Fruit fly (Drosophila melanogaster) whole organism, embryonic: ENCODE data around the gene mRpS7.

ENCODE experiments used
- ATbp ChIP-seq: fragments of 200-800 bp; sonication (Bioruptor generic); optimal IDR thresholded peaks from 2 replicates; lab custom pipeline; 2017; ENCODE audit warnings: missing biosample characterization, mild to moderate bottlenecking, missing genetic modification characterization, missing genetic modification reagents
- Adf1 ChIP-seq: fragments of 200-800 bp; sonication (Bioruptor generic); IDR thresholded peaks from 2 replicates; pipeline ENCODE4 v1.3.6; 2022; ENCODE audit warnings: missing biosample characterization, missing genetic modification characterization
- Antp ChIP-seq: fragments of 200-800 bp; sonication (Bioruptor generic); optimal IDR thresholded peaks from 3 replicates; lab custom pipeline; 2016; ENCODE audit warnings: missing biosample characterization, missing genetic modification characterization
- Bgb ChIP-seq: fragments of 200-800 bp; sonication (Bioruptor generic); IDR thresholded peaks from 2 replicates; pipeline ENCODE4 v1.3.6; 2022; ENCODE audit warnings: missing biosample characterization, missing genetic modification characterization; ENCODE audit not compliant: partially characterized antibody
- CG10321 ChIP-seq: fragments of 200-800 bp; sonication (Bioruptor generic); IDR thresholded peaks from 2 replicates; pipeline ENCODE4 v1.3.6; 2022; ENCODE audit warnings: missing biosample characterization, missing genetic modification characterization
- CG10431 ChIP-seq: fragments of 200-800 bp; sonication (Bioruptor generic); optimal IDR thresholded peaks from 3 replicates; lab custom pipeline; 2018; ENCODE audit warnings: missing biosample characterization, mild to moderate bottlenecking, missing genetic modification characterization
- CG11398 ChIP-seq: fragments of 200-800 bp; sonication (Bioruptor generic); optimal IDR thresholded peaks from 2 replicates; lab custom pipeline; 2016; ENCODE audit warnings: missing biosample characterization, missing genetic modification characterization
- CG11696 ChIP-seq: fragments of 200-800 bp; sonication (Bioruptor generic); IDR thresholded peaks from 2 replicates; pipeline ENCODE4 v1.3.6; 2022; ENCODE audit warnings: missing biosample characterization, missing genetic modification characterization
- CG12659 ChIP-seq: fragments of 200-800 bp; sonication (Bioruptor generic); optimal IDR thresholded peaks from 3 replicates; lab custom pipeline; 2017; ENCODE audit warnings: mild to moderate bottlenecking, missing biosample characterization, missing genetic modification reagents, missing genetic modification characterization
- CG12942 ChIP-seq: fragments of 200-800 bp; sonication (Bioruptor generic); optimal IDR thresholded peaks from 3 replicates; lab custom pipeline; 2016; ENCODE audit warnings: missing biosample characterization, missing genetic modification characterization
- CG13296 ChIP-seq: fragments of 200-800 bp; sonication (Bioruptor generic); optimal IDR thresholded peaks from 3 replicates; lab custom pipeline; 2018; ENCODE audit warnings: missing biosample characterization, mild to moderate bottlenecking, missing genetic modification characterization
- CG14441 ChIP-seq: fragments of 200-800 bp; sonication (Bioruptor generic); IDR thresholded peaks from 2 replicates; pipeline ENCODE4 v1.3.6; 2022; ENCODE audit warnings: missing biosample characterization, missing genetic modification characterization
- CG14860 ChIP-seq: fragments of 200-800 bp; sonication (Bioruptor generic); IDR thresholded peaks from 3 replicates; pipeline ENCODE4 v1.3.6; 2022; ENCODE audit warnings: missing biosample characterization, missing genetic modification characterization; ENCODE audit not compliant: partially characterized antibody
- CG15601 ChIP-seq: fragments of 200-800 bp; sonication (Bioruptor generic); optimal IDR thresholded peaks from 3 replicates; lab custom pipeline; 2019; ENCODE audit warnings: missing biosample characterization, mild to moderate bottlenecking, missing genetic modification characterization, moderate library complexity
- CG16863 ChIP-seq: fragments of 200-800 bp; sonication (Bioruptor generic); optimal IDR thresholded peaks from 3 replicates; lab custom pipeline; 2016; ENCODE audit warnings: missing biosample characterization, missing genetic modification characterization
- CG17328 ChIP-seq: fragments of 200-800 bp; sonication (Bioruptor generic); IDR thresholded peaks from 2 replicates; pipeline ENCODE4 v1.3.6; 2022; ENCODE audit warnings: missing biosample characterization, missing genetic modification characterization
- CG17802 ChIP-seq: fragments of 200-800 bp; sonication (Bioruptor generic); optimal IDR thresholded peaks from 2 replicates; lab custom pipeline; 2018; ENCODE audit warnings: missing biosample characterization, mild to moderate bottlenecking, missing genetic modification characterization, moderate library complexity
- CG32767 ChIP-seq: fragments of 200-800 bp; sonication (Bioruptor generic); IDR thresholded peaks from 2 replicates; pipeline ENCODE4 v1.3.6; 2022; ENCODE audit warnings: missing biosample characterization, missing genetic modification characterization
- CG3407 ChIP-seq: fragments of 200-800 bp; sonication (Bioruptor generic); optimal IDR thresholded peaks from 2 replicates; lab custom pipeline; 2018; ENCODE audit warnings: missing biosample characterization, mild to moderate bottlenecking, missing genetic modification characterization
- CG4328 ChIP-seq: fragments of 200-800 bp; sonication (Bioruptor generic); optimal IDR thresholded peaks from 3 replicates; lab custom pipeline; 2017; ENCODE audit warnings: missing biosample characterization, missing genetic modification reagents, missing genetic modification characterization
- CG6791 ChIP-seq: fragments of 200-800 bp; sonication (Bioruptor generic); IDR thresholded peaks from 3 replicates; pipeline ENCODE4 v1.3.6; 2022; ENCODE audit warnings: missing biosample characterization, missing genetic modification characterization; ENCODE audit not compliant: partially characterized antibody
- CG7963 ChIP-seq: fragments of 200-800 bp; sonication (Bioruptor generic); IDR thresholded peaks from 3 replicates; pipeline ENCODE4 v1.3.6; 2022; ENCODE audit warnings: missing biosample characterization, missing genetic modification characterization; ENCODE audit not compliant: partially characterized antibody
- CG8281 ChIP-seq: fragments of 200-800 bp; sonication (Bioruptor generic); optimal IDR thresholded peaks from 2 replicates; lab custom pipeline; 2018; ENCODE audit warnings: missing biosample characterization, mild to moderate bottlenecking, missing genetic modification characterization, moderate library complexity
- CG8944 ChIP-seq: fragments of 200-800 bp; sonication (Bioruptor generic); optimal IDR thresholded peaks from 3 replicates; lab custom pipeline; 2016; ENCODE audit warnings: missing biosample characterization, missing genetic modification characterization
- CG9797 ChIP-seq: fragments of 200-800 bp; sonication (Bioruptor generic); optimal IDR thresholded peaks from 3 replicates; lab custom pipeline; 2018; ENCODE audit warnings: missing biosample characterization, mild to moderate bottlenecking, missing genetic modification characterization
- E2f1 ChIP-seq: fragments of 200-800 bp; sonication (Bioruptor generic); IDR thresholded peaks from 2 replicates; pipeline ENCODE4 v1.3.6; 2022; ENCODE audit warnings: missing biosample characterization, missing genetic modification characterization
- ERR ChIP-seq: fragments of 200-800 bp; sonication (Bioruptor generic); optimal IDR thresholded peaks from 2 replicates; lab custom pipeline; 2016; ENCODE audit warnings: missing biosample characterization, missing genetic modification characterization
- HHEX ChIP-seq: fragments of 200-800 bp; sonication (Bioruptor generic); optimal IDR thresholded peaks from 3 replicates; lab custom pipeline; 2017; ENCODE audit warnings: missing biosample characterization, mild to moderate bottlenecking, missing genetic modification characterization, missing genetic modification reagents
- HLH54F ChIP-seq: fragments of 200-800 bp; sonication (Bioruptor generic); optimal IDR thresholded peaks from 3 replicates; lab custom pipeline; 2016; ENCODE audit warnings: missing biosample characterization, missing genetic modification characterization
- NK7.1 ChIP-seq: fragments of 200-800 bp; sonication (Bioruptor generic); optimal IDR thresholded peaks from 3 replicates; lab custom pipeline; 2016; ENCODE audit warnings: missing biosample characterization, missing genetic modification characterization
- PHDP ChIP-seq: fragments of 200-800 bp; sonication (Bioruptor generic); optimal IDR thresholded peaks from 3 replicates; lab custom pipeline; 2018; ENCODE audit warnings: missing biosample characterization, mild to moderate bottlenecking, missing genetic modification characterization, moderate library complexity
- Side ChIP-seq: fragments of 200-800 bp; sonication (Bioruptor generic); optimal IDR thresholded peaks from 2 replicates; lab custom pipeline; 2016; ENCODE audit warnings: missing biosample characterization, missing genetic modification characterization
- Sox102F ChIP-seq: fragments of 200-800 bp; sonication (Bioruptor generic); optimal IDR thresholded peaks from 2 replicates; lab custom pipeline; 2018; ENCODE audit warnings: missing biosample characterization, mild to moderate bottlenecking, missing genetic modification characterization, moderate library complexity
- Spps ChIP-seq: fragments of 200-800 bp; sonication (Bioruptor generic); optimal IDR thresholded peaks from 2 replicates; lab custom pipeline; 2018; ENCODE audit warnings: missing biosample characterization, mild to moderate bottlenecking, missing genetic modification characterization
- chm ChIP-seq: fragments of 200-800 bp; sonication (Bioruptor generic); IDR thresholded peaks from 2 replicates; pipeline ENCODE4 v1.3.6; 2022; ENCODE audit warnings: missing biosample characterization, missing genetic modification characterization
- dan ChIP-seq: fragments of 200-800 bp; sonication (Bioruptor generic); IDR thresholded peaks from 2 replicates; pipeline ENCODE4 v1.3.6; 2022; ENCODE audit warnings: missing biosample characterization, missing genetic modification characterization
- emc ChIP-seq: fragments of 200-800 bp; sonication (Bioruptor generic); optimal IDR thresholded peaks from 2 replicates; lab custom pipeline; 2016; ENCODE audit warnings: missing biosample characterization, missing genetic modification characterization
- eyg ChIP-seq: fragments of 200-800 bp; sonication (Bioruptor generic); optimal IDR thresholded peaks from 3 replicates; lab custom pipeline; 2016; ENCODE audit warnings: missing biosample characterization, missing genetic modification characterization
- ftz-f1 ChIP-seq: fragments of 200-800 bp; sonication (Bioruptor generic); optimal IDR thresholded peaks from 2 replicates; lab custom pipeline; 2016; ENCODE audit warnings: missing biosample characterization, missing genetic modification characterization
- inv ChIP-seq: fragments of 200-800 bp; sonication (Bioruptor generic); IDR thresholded peaks from 2 replicates; pipeline ENCODE4 v1.3.6; 2022; ENCODE audit warnings: missing biosample characterization, missing genetic modification characterization; ENCODE audit not compliant: partially characterized antibody
- kah ChIP-seq: fragments of 200-800 bp; sonication (Bioruptor generic); optimal IDR thresholded peaks from 2 replicates; lab custom pipeline; 2018; ENCODE audit warnings: missing biosample characterization, mild to moderate bottlenecking, missing genetic modification characterization
- ken ChIP-seq: fragments of 200-800 bp; sonication (Bioruptor generic); IDR thresholded peaks from 3 replicates; pipeline ENCODE4 v1.3.6; 2022; ENCODE audit warnings: missing biosample characterization, missing genetic modification characterization
- nmo ChIP-seq: fragments of 200-800 bp; sonication (Bioruptor generic); optimal IDR thresholded peaks from 2 replicates; lab custom pipeline; 2018; ENCODE audit warnings: missing biosample characterization, mild to moderate bottlenecking, missing genetic modification characterization, moderate library complexity
- phol ChIP-seq: fragments of 200-800 bp; sonication (Bioruptor generic); optimal IDR thresholded peaks from 3 replicates; lab custom pipeline; 2018; ENCODE audit warnings: missing biosample characterization, mild to moderate bottlenecking, missing genetic modification characterization, moderate library complexity
- sna ChIP-seq: fragments of 200-800 bp; sonication (Bioruptor generic); IDR thresholded peaks from 2 replicates; pipeline ENCODE4 v1.3.6; 2022; ENCODE audit warnings: missing biosample characterization, missing genetic modification characterization; ENCODE audit not compliant: partially characterized antibody
- trem ChIP-seq: fragments of 200-800 bp; optimal IDR thresholded peaks from 3 replicates; lab custom pipeline; 2019; ENCODE audit warnings: missing biosample characterization, mild to moderate bottlenecking, missing genetic modification characterization, moderate library complexity
- tup ChIP-seq: fragments of 200-800 bp; sonication (Bioruptor generic); optimal IDR thresholded peaks from 2 replicates; lab custom pipeline; 2016; ENCODE audit warnings: missing biosample characterization, mild to moderate bottlenecking, missing genetic modification characterization, moderate library complexity
- tx ChIP-seq: fragments of 200-800 bp; sonication (Bioruptor generic); optimal IDR thresholded peaks from 2 replicates; lab custom pipeline; 2016; ENCODE audit warnings: missing biosample characterization, missing genetic modification characterization
- unpg ChIP-seq: fragments of 200-800 bp; sonication (Bioruptor generic); optimal IDR thresholded peaks from 3 replicates; lab custom pipeline; 2018; ENCODE audit warnings: missing biosample characterization, mild to moderate bottlenecking, missing genetic modification characterization, moderate library complexity
- zen2 ChIP-seq: fragments of 200-800 bp; sonication (Bioruptor generic); IDR thresholded peaks from 3 replicates; pipeline ENCODE4 v1.3.6; 2022; ENCODE audit warnings: missing biosample characterization, missing genetic modification characterization; ENCODE audit not compliant: partially characterized antibody

mRpS7 gene

dm6 chr2L:10339212-10339721, 47.2 kb upstream of the mRpS7 start, which contains the start of gene SamDC (continued):
- TF ChIP-seq CG32767 (no peak), CG8281 (tag; lab: Kevin White, UChicago) (no peak), phol (tag; lab: Kevin White, UChicago) (peak; percentile 42), CG17328 (GFP tag; lab: Robert Waterston, UW) (peak; percentile 24; the same call in 1 of the 2 replicates), ftz-f1 (no peak), CG10431 (GFP tag; lab: Kevin White, UChicago) (no peak), CG14860 (GFP tag; lab: Robert Waterston, UW) (peak; percentile 61), CG12659 (peak; percentile 74), CG11696 (GFP tag; lab: Robert Waterston, UW) (peak; percentile 90), Bgb (GFP tag; lab: Robert Waterston, UW) (peak; percentile 93), CG15601 (tag; lab: Kevin White, UChicago) (peak; percentile 59), dan (GFP tag; lab: Robert Waterston, UW) (no peak), CG11398 (GFP tag; lab: Kevin White, UChicago) (no peak), PHDP (tag; lab: Kevin White, UChicago) (peak; percentile 63), tup (GFP tag; lab: Kevin White, UChicago) (no peak), Adf1 (GFP tag; lab: Robert Waterston, UW) (peak; percentile 27; the same call in 1 of the 2 replicates), CG3407 (GFP tag; lab: Kevin White, UChicago) (no peak), CG6791 (GFP tag; lab: Robert Waterston, UW) (peak; percentile 87), CG9797 (GFP tag; lab: Kevin White, UChicago) (peak; percentile 44), sna (GFP tag; lab: Robert Waterston, UW) (peak; percentile 63), CG14441 (GFP tag; lab: Robert Waterston, UW) (peak; percentile 5; the same call in 1 of the 2 replicates), CG4328 (GFP tag; lab: Kevin White, UChicago) (no peak), kah (GFP tag; lab: Kevin White, UChicago) (no peak), Side (GFP tag; lab: Kevin White, UChicago) (peak; percentile 47), CG16863 (GFP tag; lab: Kevin White, UChicago) (no peak), ERR (GFP tag; lab: Kevin White, UChicago) (no peak), E2f1 (no peak), HHEX (GFP tag; lab: Kevin White, UChicago) (peak; percentile 48), chm (no peak; the same call in 1 of the 2 replicates), Antp (peak; percentile 43), Spps (tag; lab: Kevin White, UChicago) (no peak), HLH54F (GFP tag; lab: Kevin White, UChicago) (peak; percentile 23), nmo (GFP tag; lab: Kevin White, UChicago) (peak; percentile 46), CG12942 (GFP tag; lab: Kevin White, UChicago) (peak; percentile 4), Sox102F (GFP tag; lab: Kevin White, UChicago) (peak; percentile 54), NK7.1 (GFP tag; lab: Kevin White, UChicago) (peak; percentile 27), ken (GFP tag; lab: Robert Waterston, UW) (no peak), CG8944 (GFP tag; lab: Kevin White, UChicago) (peak; percentile 17), tx (GFP tag; lab: Kevin White, UChicago) (no peak), CG7963 (GFP tag; lab: Robert Waterston, UW) (peak; percentile 76), CG17802 (peak; percentile 91), unpg (GFP tag; lab: Kevin White, UChicago) (peak; percentile 57), trem (tag; lab: Kevin White, UChicago) (peak; percentile 45), eyg (peak; percentile 18), ATbp (GFP tag; lab: Kevin White, UChicago) (no peak), zen2 (GFP tag; lab: Robert Waterston, UW) (no peak; the same call in 2 of the 3 replicates), inv (peak; percentile 81), CG13296 (GFP tag; lab: Kevin White, UChicago) (no peak), emc (GFP tag; lab: Kevin White, UChicago) (no peak), CG10321 (no peak)
